Fruit fly (Drosophila melanogaster): Measurements from ENCODE around the gene CG14397.

DNA sequence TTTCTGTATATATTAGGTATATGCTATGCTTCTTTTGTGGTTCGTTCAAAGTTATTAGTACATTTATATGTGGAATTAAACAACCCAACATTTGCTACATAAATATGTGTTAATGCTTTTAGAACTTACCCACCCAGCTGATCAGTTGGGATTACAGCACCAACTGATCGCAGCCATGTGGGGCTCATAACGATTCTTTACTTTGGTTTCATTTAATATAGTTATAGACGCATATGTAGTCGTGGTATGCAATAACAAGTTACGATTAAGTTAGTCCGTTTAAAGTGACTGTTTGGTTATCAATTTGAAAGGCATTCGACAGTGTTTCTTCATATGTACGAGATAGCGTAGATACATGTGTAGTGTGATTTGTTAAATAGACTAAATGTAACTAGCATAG, 44.7 kb downstream of the CG14397 start:
- no peak for TF ChIP-seq ind (GFP tag; optimal IDR thresholded peaks at IDR 0.05)
- TF ChIP-seq CG15269 (tag; optimal IDR thresholded peaks at IDR 0.05): no peak
- TF ChIP-seq CG2129 (GFP tag; IDR thresholded peaks at IDR 0.05; ENCODE audit: partially characterized antibody): no peak
- TF ChIP-seq pho (GFP tag; optimal IDR thresholded peaks at IDR 0.05): no peak

Data from whole organism, embryonic.